Worm (Caenorhabditis elegans) whole organism, late embryonic: ENCODE results near the gene clc-3.

Source experiments
- ceh-48 ChIP-seq: sonication (generic microtip); optimal IDR thresholded peaks from 2 replicates; lab custom pipeline; 2016; ENCODE audit warnings: missing genetic modification characterization, inconsistent platforms, missing compliant biosample characterization
- ceh-6 ChIP-seq: fragments of 200-800 bp; sonication (Bioruptor generic); optimal IDR thresholded peaks from 2 replicates; lab custom pipeline; 2018; ENCODE audit warnings: mild to moderate bottlenecking, missing genetic modification characterization, missing compliant biosample characterization

ce11 chrX:3396735-3397134 is 22.2 kb upstream of the clc-3 start:
- TF ChIP-seq ceh-6 (no peak), ceh-48 (tag; lab: Kevin White, UChicago) (no peak)
